Worm (Caenorhabditis elegans): Measurements from ENCODE around the gene C03A3.3.

DNA sequence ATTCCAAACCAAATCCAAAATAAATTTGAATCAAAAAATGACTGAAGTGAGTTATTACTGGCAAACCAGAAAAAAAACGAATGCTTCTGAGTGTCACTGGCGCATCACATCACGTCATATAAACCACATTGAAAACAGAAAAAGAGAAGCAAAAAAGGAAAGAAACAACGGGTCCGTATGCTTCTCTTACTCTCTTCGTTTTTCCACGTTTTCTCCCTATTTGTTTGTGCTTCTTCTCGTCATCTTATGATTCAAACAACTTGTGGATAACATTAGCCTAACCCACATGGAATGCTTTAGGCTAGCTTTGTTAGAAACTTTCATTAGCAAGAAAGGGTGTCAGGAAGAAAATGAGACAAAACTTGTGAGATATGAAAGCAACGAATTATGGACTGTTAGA is 27.4 kb downstream of the C03A3.3 start:
- TF ChIP-seq hnd-1 (tag; optimal IDR thresholded peaks at IDR 0.05), result no peak
- TF ChIP-seq ets-7 (tag; optimal IDR thresholded peaks at IDR 0.05), result no peak

Data from whole organism, early embryonic.